Fruit fly (Drosophila melanogaster) Kc167 (cell line): ENCODE results near the gene LysE.
"Not testable (repeated sequence)": the region's sequence is repeated elsewhere in the genome, so short reads cannot be mapped to it uniquely, and the experiment has no call there.

Experiments used
- Myc ChIP-seq: fragments of >200 bp; optimal IDR thresholded peaks from 2 replicates; lab custom pipeline; 2017; ENCODE audit warnings: missing external identifiers
- Sin3A ChIP-seq: fragments of >200 bp; optimal IDR thresholded peaks from 2 replicates; lab custom pipeline; 2018; ENCODE audit warnings: missing external identifiers
- h ChIP-seq: fragments of >200 bp; optimal IDR thresholded peaks from 3 replicates; lab custom pipeline; 2018; ENCODE audit warnings: missing external identifiers
- insv ChIP-seq: fragments of >200 bp; optimal IDR thresholded peaks from 3 replicates; lab custom pipeline; 2018; ENCODE audit warnings: missing external identifiers
- psq ChIP-seq: fragments of >200 bp; optimal IDR thresholded peaks from 2 replicates; lab custom pipeline; 2017; ENCODE audit warnings: missing external identifiers
- ttk ChIP-seq: sonication (Bioruptor generic); optimal IDR thresholded peaks from 2 replicates; lab custom pipeline; 2017; ENCODE audit warnings: missing external identifiers

Gene LysE

DNA sequence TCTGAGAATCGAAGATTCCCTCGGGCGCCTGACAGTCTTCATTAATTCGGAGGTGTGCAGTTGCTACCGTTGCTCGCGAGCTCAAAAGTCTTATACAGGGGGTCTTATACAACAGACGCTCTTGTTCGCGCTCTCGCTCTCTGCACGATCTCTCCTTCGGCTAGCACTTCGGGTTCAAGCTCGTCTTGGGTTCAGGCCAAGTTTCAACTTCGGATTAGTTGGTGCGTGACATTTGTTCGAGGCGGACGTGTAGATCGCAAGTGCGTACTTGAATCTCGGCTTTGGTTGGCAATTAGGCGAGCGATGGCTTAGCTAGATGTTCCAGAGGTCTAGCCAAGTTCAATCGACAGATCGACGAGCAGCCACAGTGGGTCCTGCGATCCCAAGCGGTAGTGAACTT, 4.4 kb upstream of the LysE start:
- no peak for TF ChIP-seq ttk
- no peak for TF ChIP-seq h (lab: Kevin White, UChicago)
- no peak for TF ChIP-seq Myc (lab: Kevin White, UChicago)
- no peak for TF ChIP-seq insv (lab: Kevin White, UChicago)
- TF ChIP-seq psq, result no peak
- TF ChIP-seq Sin3A (lab: Kevin White, UChicago), result no peak

DNA sequence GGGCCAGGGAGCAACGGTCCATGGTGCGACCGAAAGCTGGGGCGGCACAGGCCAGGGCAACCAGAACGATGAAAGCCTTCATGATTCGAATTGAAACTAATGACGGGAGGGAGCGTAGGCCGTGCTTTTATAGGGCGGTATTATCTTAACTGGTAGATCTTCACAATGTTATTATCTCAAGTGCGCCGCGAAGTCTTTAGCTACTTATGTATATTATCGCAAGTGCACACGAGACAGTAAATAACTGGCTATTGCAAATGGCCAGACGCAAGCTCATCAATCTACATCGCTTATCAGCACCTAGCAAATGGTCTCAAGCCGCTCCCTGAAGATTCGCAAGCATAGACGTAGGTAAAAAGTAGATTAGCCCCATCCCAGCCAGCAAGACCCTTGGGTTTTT, 1.5 kb upstream of the LysE start, which contains the start of gene LysD:
Gene LysD (minus strand): TSS at position 101 of the 400 bp plus-strand sequence.
- TF ChIP-seq ttk (no peak), h (lab: Kevin White, UChicago) (no peak), insv (lab: Kevin White, UChicago) (no peak), Sin3A (lab: Kevin White, UChicago) (no peak), Myc (lab: Kevin White, UChicago) (no peak)

DNA sequence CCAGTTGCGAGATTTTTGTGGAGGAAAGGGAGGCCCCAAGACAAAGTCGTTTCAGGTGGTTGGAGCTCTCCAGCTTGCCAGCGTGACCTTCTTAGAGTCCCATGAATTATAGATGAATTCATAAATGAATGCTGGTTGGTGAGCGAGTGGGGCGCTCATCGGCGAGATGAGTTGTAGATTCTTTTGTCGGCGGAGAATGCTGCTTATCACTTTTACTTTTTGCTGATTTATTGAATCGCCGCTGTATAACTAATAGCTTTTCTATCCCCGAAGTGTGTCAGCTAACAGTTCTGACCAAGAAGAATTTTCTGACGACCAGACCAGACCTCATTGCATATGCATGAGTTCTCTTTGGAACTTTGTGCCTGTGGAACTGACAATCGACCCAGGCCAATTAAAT, 514 bp upstream of the LysE start:
- TF ChIP-seq Myc (lab: Kevin White, UChicago) (no peak), psq (no peak)

DNA sequence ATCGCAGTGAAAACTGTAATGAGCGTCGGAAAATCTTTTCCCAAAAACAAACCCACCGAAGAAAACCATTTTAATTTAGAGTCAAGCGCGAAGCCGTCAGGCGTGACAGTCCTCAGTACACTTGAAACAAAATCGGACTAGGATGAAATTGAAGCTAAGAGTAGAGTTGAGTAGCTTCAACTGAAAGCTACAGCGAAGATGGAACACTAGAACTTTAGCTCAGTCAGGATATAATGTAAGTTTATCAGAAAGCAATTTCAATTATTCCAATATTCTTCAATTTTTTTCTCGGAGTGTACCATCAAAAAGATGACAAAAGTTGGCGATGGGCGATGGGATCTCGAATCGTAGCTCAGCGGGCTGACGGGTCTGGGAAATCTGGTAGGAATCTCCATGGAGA, 3.8 kb downstream of the LysE start:
- no peak for TF ChIP-seq Myc (lab: Kevin White, UChicago)
- TF ChIP-seq h (lab: Kevin White, UChicago), result no peak
- no peak for TF ChIP-seq insv (lab: Kevin White, UChicago)
- TF ChIP-seq psq, result no peak
- TF ChIP-seq ttk, result no peak
- TF ChIP-seq Sin3A (lab: Kevin White, UChicago), result no peak

DNA sequence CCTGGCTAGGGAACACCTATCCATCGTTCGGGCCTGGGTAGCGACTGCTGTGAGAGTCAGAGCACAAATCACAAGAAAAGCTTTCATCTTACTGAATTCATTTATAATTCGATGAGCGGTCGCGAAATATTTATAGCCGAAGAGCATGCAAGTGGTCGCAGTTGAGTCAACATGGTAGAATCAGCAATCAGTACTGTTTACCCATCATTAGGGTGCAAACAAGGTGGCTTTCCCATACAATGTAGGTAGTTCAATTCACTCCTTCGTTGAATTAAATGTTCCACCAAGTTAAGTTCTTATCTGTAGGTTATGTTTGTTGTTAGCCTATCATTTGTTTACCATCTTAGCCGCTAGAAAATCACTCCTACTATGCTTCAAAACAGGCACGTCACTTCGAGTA, 6.0 kb downstream of the LysE start, which contains the start of gene LysP:
Gene LysP (minus strand): TSS at position 101 of the 400 bp plus-strand sequence.
- TF ChIP-seq insv (lab: Kevin White, UChicago) (no peak), ttk (no peak)

DNA sequence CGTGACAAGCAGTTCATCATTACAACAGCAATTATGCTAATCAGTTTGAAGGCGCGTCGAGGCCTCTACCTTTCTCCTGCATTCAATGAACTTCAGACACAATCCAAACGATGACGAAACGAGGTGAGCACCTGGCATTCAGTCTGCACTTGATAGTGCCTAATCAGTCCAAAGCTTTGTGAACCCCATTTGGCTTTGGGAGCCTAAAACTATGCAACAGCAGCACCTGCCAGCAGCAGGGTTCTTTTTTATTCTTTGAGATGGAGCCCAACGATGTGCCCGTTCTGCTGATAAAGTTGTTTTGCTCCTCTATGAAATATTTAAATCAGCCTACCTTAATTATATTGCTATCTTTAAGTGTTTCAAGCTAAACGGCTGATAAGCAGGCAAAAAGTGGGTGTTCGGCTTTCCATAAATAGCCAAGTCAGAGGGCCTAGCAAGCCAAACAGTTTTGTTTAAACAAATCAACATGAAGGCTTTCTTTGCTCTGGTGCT, 14.7 kb downstream of the LysE start, which contains the start of gene LysS:
Gene LysS (plus strand): TSS at position 445 of the 495 bp plus-strand sequence.
- TF ChIP-seq Myc (lab: Kevin White, UChicago), result no peak
- no peak for TF ChIP-seq psq
- TF ChIP-seq insv (lab: Kevin White, UChicago), result no peak
- TF ChIP-seq Sin3A (lab: Kevin White, UChicago), result no peak
- no peak for TF ChIP-seq h (lab: Kevin White, UChicago)
- TF ChIP-seq ttk, result no peak

DNA sequence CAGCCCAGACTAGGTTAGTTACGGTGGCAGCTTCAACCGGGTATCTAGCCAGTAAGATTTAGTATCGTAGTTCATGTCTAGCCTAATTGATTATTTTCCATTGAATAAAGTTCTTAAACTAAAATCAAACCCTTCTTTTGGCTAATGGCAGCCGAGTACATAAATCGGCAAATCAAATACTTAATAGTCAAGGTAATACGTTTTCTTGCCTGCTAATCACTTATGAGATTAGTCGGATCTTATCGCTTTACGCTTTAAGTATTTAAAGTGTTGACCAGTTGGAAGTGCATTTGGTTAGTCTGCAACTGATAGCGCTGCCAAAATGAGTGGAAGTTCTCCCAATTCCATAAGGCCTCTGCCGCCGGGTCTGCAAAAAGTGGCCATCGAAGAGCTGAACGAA, 20.0 kb downstream of the LysE start, which contains the start of gene CG33965:
Gene CG33965 (plus strand): TSS at position 301 of the 400 bp plus-strand sequence.
- TF ChIP-seq insv (lab: Kevin White, UChicago), result no peak
- no peak for TF ChIP-seq h (lab: Kevin White, UChicago)
- TF ChIP-seq Myc (lab: Kevin White, UChicago), result no peak
- no peak for TF ChIP-seq Sin3A (lab: Kevin White, UChicago)
- TF ChIP-seq psq, result no peak
- TF ChIP-seq ttk, result no peak

- TF ChIP-seq Myc (lab: Kevin White, UChicago), result no peak
- no peak for TF ChIP-seq h (lab: Kevin White, UChicago)
- TF ChIP-seq psq, result no peak
- TF ChIP-seq Sin3A (lab: Kevin White, UChicago), result no peak
- TF ChIP-seq insv (lab: Kevin White, UChicago), result no peak
- TF ChIP-seq ttk, result no peak
Measured at dm6 chr3L:1233830-1234229, 21.2 kb downstream of the LysE start, which contains the start of gene CG33966. Gene CG33966, plus strand, starts transcription at chr3L:1234130.

- TF ChIP-seq psq (no peak), h (lab: Kevin White, UChicago) (no peak), Myc (lab: Kevin White, UChicago) (no peak), Sin3A (lab: Kevin White, UChicago) (no peak), ttk (no peak), insv (lab: Kevin White, UChicago) (no peak)
Measured at dm6 chr3L:1235426-1235825, 22.8 kb downstream of the LysE start, which contains the start of gene galene. Gene galene, plus strand, starts transcription at chr3L:1235726.

dm6 chr3L:1238219-1238618, 25.6 kb downstream of the LysE start, which contains the start of gene CG9192:
Gene CG9192, minus strand, starts transcription at chr3L:1238319.
- no peak for TF ChIP-seq psq
- TF ChIP-seq insv (lab: Kevin White, UChicago), result no peak
- TF ChIP-seq ttk, result no peak
- no peak for TF ChIP-seq Sin3A (lab: Kevin White, UChicago)
- no peak for TF ChIP-seq h (lab: Kevin White, UChicago)
- TF ChIP-seq Myc (lab: Kevin White, UChicago), result no peak

DNA sequence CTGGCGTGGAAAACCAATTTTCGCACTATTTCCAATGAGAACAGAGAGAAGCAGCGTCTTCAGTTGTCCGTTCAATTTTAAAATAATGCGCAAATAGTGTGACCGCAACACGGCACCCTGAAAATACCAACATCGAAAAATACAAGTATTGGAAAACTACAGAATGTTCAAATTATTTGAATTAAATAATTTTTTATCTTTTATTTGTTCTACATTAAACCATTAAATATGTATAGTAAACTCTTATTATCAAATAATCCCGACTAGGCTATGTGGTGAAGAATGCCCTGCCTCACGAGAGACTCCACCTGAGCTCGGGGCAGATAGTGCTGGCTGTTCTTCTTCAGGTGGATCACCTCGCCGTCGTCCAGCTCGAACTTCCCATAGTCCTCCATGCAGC, 33.2 kb downstream of the LysE start, which contains the start of gene Klp61F:
Gene Klp61F (minus strand): TSS at position 101 of the 400 bp plus-strand sequence.
- not testable (repeated sequence) for TF ChIP-seq psq; insv (lab: Kevin White, UChicago); Sin3A (lab: Kevin White, UChicago)

- not testable (repeated sequence) for TF ChIP-seq Sin3A (lab: Kevin White, UChicago); psq; ttk
Measured at dm6 chr3L:1246823-1247222, 34.2 kb downstream of the LysE start, which contains the start of gene CG32318. Gene CG32318, minus strand, starts transcription at chr3L:1246923.

DNA sequence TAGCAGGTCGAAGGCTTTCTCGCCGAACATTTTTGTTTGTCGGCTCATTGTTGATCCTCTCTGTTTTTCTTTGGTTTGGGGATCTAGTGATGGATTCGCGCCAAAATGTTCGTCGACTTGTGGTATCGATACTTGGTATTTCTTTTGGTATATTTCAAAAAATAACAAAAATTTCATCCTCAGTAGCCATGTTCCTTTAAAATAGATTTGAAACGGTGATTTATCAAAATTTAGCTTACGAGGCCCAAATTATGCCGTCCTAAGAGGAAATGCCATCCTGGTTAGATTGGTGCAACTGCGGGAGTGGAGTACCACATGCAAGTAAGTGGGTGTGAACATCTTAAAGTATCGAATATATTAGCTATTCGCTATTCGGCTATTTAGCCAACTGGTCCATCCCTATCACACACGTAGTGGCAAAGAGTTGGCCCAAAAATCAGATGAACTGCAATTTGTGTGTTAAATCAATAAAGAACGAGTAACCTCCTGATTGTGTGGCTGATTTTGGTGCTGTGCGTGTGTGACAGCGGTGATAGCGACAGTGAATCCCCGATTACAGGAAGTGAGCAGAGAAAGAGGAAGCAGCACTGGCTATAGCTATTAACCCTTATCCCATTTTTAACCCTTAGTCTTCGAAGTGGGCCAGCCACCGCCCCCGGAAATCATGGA, 35.1 kb downstream of the LysE start, which contains the start of the genes Psf1 and Sac1:
Gene Psf1 (minus strand): TSS at position 51 of the 669 bp plus-strand sequence.
Gene Sac1 (plus strand): TSS at position 191 of the 669 bp plus-strand sequence.
- no peak for TF ChIP-seq Myc (lab: Kevin White, UChicago)
- TF ChIP-seq h (lab: Kevin White, UChicago), result no peak
- TF ChIP-seq psq, result no peak
- no peak for TF ChIP-seq insv (lab: Kevin White, UChicago)
- no peak for TF ChIP-seq ttk
- no peak for TF ChIP-seq Sin3A (lab: Kevin White, UChicago)
